Worm (Caenorhabditis elegans): ENCODE results near the gene K08B5.2.

DNA sequence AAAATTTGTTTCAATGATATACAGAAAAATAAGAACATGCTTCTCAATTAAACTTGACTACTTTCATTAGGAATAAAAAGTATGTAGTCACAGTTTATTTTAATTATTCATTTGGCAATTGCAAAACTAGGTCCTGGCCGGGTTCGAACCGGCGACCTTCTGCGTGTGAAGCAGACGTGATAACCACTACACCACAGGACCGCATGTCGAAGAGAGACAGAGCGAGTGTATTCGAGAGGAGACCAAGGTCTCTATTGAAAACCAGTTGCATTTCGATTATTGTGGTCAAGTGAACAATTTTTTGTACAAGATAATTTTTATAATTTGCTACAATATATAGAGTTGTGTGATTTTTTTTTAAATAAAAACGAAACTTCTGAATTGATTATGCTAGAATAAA lies 37.1 kb upstream of the K08B5.2 start:
- no peak for TF ChIP-seq nhr-11 (tag; optimal IDR thresholded peaks at IDR 0.05)
- TF ChIP-seq lin-11 (tag; optimal IDR thresholded peaks at IDR 0.05), result peak; percentile 59
- no peak for TF ChIP-seq ceh-82 (tag; optimal IDR thresholded peaks at IDR 0.05)
- TF ChIP-seq mdl-1 (tag; optimal IDR thresholded peaks at IDR 0.05), result no peak
- TF ChIP-seq ceh-16 (tag; optimal IDR thresholded peaks at IDR 0.05), result no peak
- TF ChIP-seq nhr-10 (tag; optimal IDR thresholded peaks at IDR 0.05), result no peak
- no peak for TF ChIP-seq unc-62 (GFP tag; optimal IDR thresholded peaks at IDR 0.05)
- TF ChIP-seq lin-13 (GFP tag; optimal IDR thresholded peaks at IDR 0.05), result peak; percentile 28
- TF ChIP-seq skn-1 (tag; optimal IDR thresholded peaks at IDR 0.05), result no peak
- no peak for TF ChIP-seq peb-1 (tag; optimal IDR thresholded peaks at IDR 0.05)
- TF ChIP-seq mbf-1 (tag; optimal IDR thresholded peaks at IDR 0.05), result no peak
